Fruit fly (Drosophila melanogaster): ENCODE data around the gene Rev1.
A peak's percentile ranks its signal among the peaks of the same experiment; 100 is the strongest.

Gene Rev1

DNA sequence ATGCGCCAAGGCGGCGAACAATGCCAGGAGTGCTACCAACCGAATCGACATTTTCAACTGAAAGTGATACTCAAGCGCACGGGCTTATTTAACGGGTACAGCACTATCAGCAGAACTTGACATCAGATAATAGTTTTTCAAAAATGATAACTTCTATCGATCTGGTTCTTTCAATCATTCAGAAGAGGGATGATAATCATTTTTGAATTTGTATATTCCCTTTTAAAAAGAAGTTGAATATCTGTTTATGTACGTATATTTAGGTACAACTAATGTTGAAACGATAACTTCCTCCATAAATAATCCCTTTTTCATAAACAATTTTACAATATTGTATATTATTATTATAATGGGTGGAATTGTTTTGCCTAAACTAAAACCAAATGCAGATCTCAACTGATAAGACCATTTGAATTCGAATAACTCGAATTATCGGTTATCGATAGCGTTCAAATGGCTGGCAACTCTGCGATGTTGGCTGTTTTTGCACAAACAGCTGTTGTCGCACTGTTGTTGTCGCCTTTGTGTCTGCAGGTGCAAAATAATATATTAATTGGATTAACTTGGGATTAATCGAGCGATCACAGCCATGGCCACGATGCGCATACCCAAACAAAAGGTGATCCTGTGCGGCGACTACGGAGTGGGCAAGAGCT, 36.0 kb downstream of the Rev1 start, which contains the start of the genes CG32483 and RabX6 (continued):
- TF ChIP-seq crol (GFP tag; IDR thresholded peaks at IDR 0.05): no peak
- no peak for TF ChIP-seq pho (GFP tag; optimal IDR thresholded peaks at IDR 0.05)
- no peak for TF ChIP-seq Sox100B (GFP tag; optimal IDR thresholded peaks at IDR 0.05)
- TF ChIP-seq stwl (tag; optimal IDR thresholded peaks at IDR 0.05): peak; percentile 74
- no peak for TF ChIP-seq ro (GFP tag; IDR thresholded peaks at IDR 0.05)
- no peak for TF ChIP-seq klu (GFP tag; IDR thresholded peaks at IDR 0.05)
- no peak for TF ChIP-seq ranshi (GFP tag; IDR thresholded peaks at IDR 0.05)
- no peak for TF ChIP-seq CG34376 (GFP tag; optimal IDR thresholded peaks at IDR 0.05)
- peak; percentile 18 for TF ChIP-seq gfzf (GFP tag; optimal IDR thresholded peaks at IDR 0.05)
- TF ChIP-seq CG1529 (GFP tag; optimal IDR thresholded peaks at IDR 0.05): no peak

DNA sequence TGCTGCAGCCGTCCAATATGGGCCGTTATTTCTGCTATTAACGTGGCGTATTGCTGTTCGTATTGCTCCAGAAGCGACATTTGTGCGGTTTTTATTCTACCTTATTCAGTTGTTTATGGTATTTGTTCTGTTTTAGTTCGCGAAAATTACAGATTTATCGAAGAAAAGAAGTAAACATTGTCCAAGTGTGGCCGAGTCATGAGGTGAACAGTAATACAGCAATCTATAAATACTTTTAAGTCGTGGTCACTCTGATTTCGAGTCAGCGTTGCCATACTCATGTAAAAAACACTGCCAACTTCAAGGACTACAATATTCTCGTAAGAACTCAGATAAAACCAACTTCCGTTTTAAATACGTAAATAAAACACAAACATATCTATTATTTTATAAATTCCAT, 38.5 kb downstream of the Rev1 start, which contains the start of gene Vti1a:
Vti1a (minus strand) TSS at position 221 of the 400 bp plus-strand sequence.
- no peak for TF ChIP-seq CG11504 (tag; optimal IDR thresholded peaks at IDR 0.05)
- no peak for TF ChIP-seq CG9932 (GFP tag; IDR thresholded peaks at IDR 0.05)
- no peak for TF ChIP-seq bsh (GFP tag; optimal IDR thresholded peaks at IDR 0.05)
- no peak for TF ChIP-seq Doc2 (GFP tag; IDR thresholded peaks at IDR 0.05)
- TF ChIP-seq sob (GFP tag; IDR thresholded peaks at IDR 0.05): no peak
- peak; percentile 46 for TF ChIP-seq CG33213 (GFP tag; optimal IDR thresholded peaks at IDR 0.05)
- TF ChIP-seq fd96Cb (tag; optimal IDR thresholded peaks at IDR 0.05): no peak
- no peak for TF ChIP-seq gsb-n (tag; optimal IDR thresholded peaks at IDR 0.05)
- no peak for TF ChIP-seq CG10565 (GFP tag; optimal IDR thresholded peaks at IDR 0.05)
- TF ChIP-seq chm (GFP tag; IDR thresholded peaks at IDR 0.05): no peak
- TF ChIP-seq CG8944 (GFP tag; optimal IDR thresholded peaks at IDR 0.05): no peak
- no peak for TF ChIP-seq sima (GFP tag; optimal IDR thresholded peaks at IDR 0.05)
- TF ChIP-seq mld (GFP tag; IDR thresholded peaks at IDR 0.05; ENCODE audit: partially characterized antibody): no peak
- no peak for TF ChIP-seq fd102C (GFP tag; optimal IDR thresholded peaks at IDR 0.05)
- TF ChIP-seq CG18262 (tag; optimal IDR thresholded peaks at IDR 0.05): peak; percentile 2
- no peak for TF ChIP-seq CG2202 (tag; optimal IDR thresholded peaks at IDR 0.05)
- TF ChIP-seq Hsf (GFP tag; optimal IDR thresholded peaks at IDR 0.05): no peak
- TF ChIP-seq pzg (GFP tag; optimal IDR thresholded peaks at IDR 0.05): peak; percentile 86
- TF ChIP-seq CG3407 (GFP tag; optimal IDR thresholded peaks at IDR 0.05): no peak
- TF ChIP-seq CG5180 (GFP tag; optimal IDR thresholded peaks at IDR 0.05): no peak
- no peak for TF ChIP-seq Fer2 (tag; optimal IDR thresholded peaks at IDR 0.05)
- no peak for TF ChIP-seq lbe (GFP tag; optimal IDR thresholded peaks at IDR 0.05)
- TF ChIP-seq CG12769 (tag; optimal IDR thresholded peaks at IDR 0.05): no peak
- TF ChIP-seq caup (GFP tag; optimal IDR thresholded peaks at IDR 0.05; ENCODE audit: severe bottlenecking): no peak
- no peak for TF ChIP-seq Xbp1 (GFP tag; optimal IDR thresholded peaks at IDR 0.05)
- TF ChIP-seq Hand (GFP tag; optimal IDR thresholded peaks at IDR 0.05): no peak
- TF ChIP-seq Hr51 (GFP tag; optimal IDR thresholded peaks at IDR 0.05): no peak
- TF ChIP-seq h (optimal IDR thresholded peaks at IDR 0.05): no peak
- TF ChIP-seq CG32767 (GFP tag; IDR thresholded peaks at IDR 0.05): no peak
- TF ChIP-seq ewg (GFP tag; optimal IDR thresholded peaks at IDR 0.05): no peak
- no peak for TF ChIP-seq Antp (GFP tag; optimal IDR thresholded peaks at IDR 0.05)
- no peak for TF ChIP-seq jing (GFP tag; optimal IDR thresholded peaks at IDR 0.05)
- TF ChIP-seq Spps (tag; optimal IDR thresholded peaks at IDR 0.05): no peak
- TF ChIP-seq corto (GFP tag; optimal IDR thresholded peaks at IDR 0.05): no peak
- TF ChIP-seq CG9437 (GFP tag; optimal IDR thresholded peaks at IDR 0.05): no peak
- peak; percentile 7 for TF ChIP-seq CHES-1-like (GFP tag; optimal IDR thresholded peaks at IDR 0.05)
- TF ChIP-seq CTCF (GFP tag; optimal IDR thresholded peaks at IDR 0.05): peak; percentile 42
- TF ChIP-seq CG6272 (GFP tag; IDR thresholded peaks at IDR 0.05): no peak
- TF ChIP-seq CG12391 (tag; optimal IDR thresholded peaks at IDR 0.05): peak; percentile 16
- no peak for TF ChIP-seq Neu2 (GFP tag; optimal IDR thresholded peaks at IDR 0.05; ENCODE audit: borderline replicate concordance)
